Worm (Caenorhabditis elegans) whole organism, young adult: Measurements from ENCODE around the gene nspb-10.

Experiments used
- F33H1.4 ChIP-seq: fragments of 200-800 bp; sonication (Bioruptor generic); IDR thresholded peaks from 2 replicates; pipeline ENCODE4 v1.3.6; 2022; ENCODE audit warnings: missing genetic modification reagents, missing genetic modification characterization, missing compliant biosample characterization
- F57C9.4 ChIP-seq: sonication (generic microtip); optimal IDR thresholded peaks from 2 replicates; lab custom pipeline; 2017; ENCODE audit warnings: mild to moderate bottlenecking, missing genetic modification characterization, missing compliant biosample characterization
- athp-1 ChIP-seq: sonication (generic microtip); optimal IDR thresholded peaks from 2 replicates; lab custom pipeline; 2017; ENCODE audit warnings: mild to moderate bottlenecking, missing genetic modification characterization, missing compliant biosample characterization
- dpl-1 ChIP-seq: fragments of 150-350 bp; optimal IDR thresholded peaks from 2 replicates; lab custom pipeline; 2014; ENCODE audit warnings: missing biosample characterization, missing genetic modification reagents, missing genetic modification characterization
- let-526 ChIP-seq: fragments of 200-800 bp; sonication (Bioruptor generic); IDR thresholded peaks from 2 replicates; pipeline ENCODE4 v1.3.6; 2022; ENCODE audit warnings: missing genetic modification reagents, missing genetic modification characterization, missing compliant biosample characterization
- lir-1 ChIP-seq: fragments of 200-800 bp; sonication (Bioruptor generic); conservative IDR thresholded peaks from 2 replicates; pipeline ENCODE4 v1.3.6; 2022; ENCODE audit warnings: missing genetic modification reagents, missing genetic modification characterization, missing compliant biosample characterization
- madf-8 ChIP-seq: fragments of 200-800 bp; sonication (Bioruptor generic); conservative IDR thresholded peaks from 2 replicates; pipeline ENCODE4 v1.3.6; 2022; ENCODE audit warnings: missing genetic modification reagents, missing genetic modification characterization, missing compliant biosample characterization
- nfya-1 ChIP-seq: sonication (generic microtip); optimal IDR thresholded peaks from 2 replicates; lab custom pipeline; 2017; ENCODE audit warnings: antibody characterized with exemption, missing compliant biosample characterization, missing genetic modification characterization, borderline replicate concordance; ENCODE audit not compliant: insufficient read depth
- nhr-80 ChIP-seq: sonication (generic microtip); optimal IDR thresholded peaks from 2 replicates; lab custom pipeline; 2016; ENCODE audit warnings: missing genetic modification characterization, missing compliant biosample characterization
- pha-4 ChIP-seq: fragments of 150-350 bp; sonication (generic microtip); optimal IDR thresholded peaks from 2 replicates; lab custom pipeline; 2014; ENCODE audit warnings: missing biosample characterization, missing genetic modification reagents, missing genetic modification characterization
- rec-8 ChIP-seq, 2 experiments: sonication (generic microtip); optimal IDR thresholded peaks; 2 replicates each; lab custom pipeline; 2016; ENCODE audit warnings: mild to moderate bottlenecking in 2 of 2, missing genetic modification characterization in 2 of 2, missing genetic modification reagents in 2 of 2, missing genotype in 2 of 2, missing biosample characterization in 1 of 2, missing compliant biosample characterization in 1 of 2, moderate library complexity in 1 of 2
- sptf-2 ChIP-seq: fragments of 200-800 bp; sonication (Bioruptor generic); optimal IDR thresholded peaks from 2 replicates; lab custom pipeline; 2018; ENCODE audit warnings: mild to moderate bottlenecking, missing genetic modification characterization, missing compliant biosample characterization
- unc-62 ChIP-seq: fragments of 150-350 bp; optimal IDR thresholded peaks from 2 replicates; lab custom pipeline; 2014; ENCODE audit warnings: missing biosample characterization, missing genetic modification reagents, missing genetic modification characterization

- TF ChIP-seq nfya-1 (tag; lab: Kevin White, UChicago), result no peak
- no peak for TF ChIP-seq nhr-80 (tag; lab: Kevin White, UChicago)
- TF ChIP-seq F33H1.4 (GFP tag; lab: Robert Waterston, UW), result no peak
- TF ChIP-seq F57C9.4 (tag; lab: Kevin White, UChicago), result no peak
- TF ChIP-seq dpl-1 (GFP tag; lab: Kevin White, UChicago), result no peak
- TF ChIP-seq sptf-2 (GFP tag; lab: Kevin White, UChicago), result no peak
- TF ChIP-seq let-526, result no peak
- TF ChIP-seq unc-62 (GFP tag; lab: Kevin White, UChicago), result no peak
- TF ChIP-seq athp-1, result no peak
- TF ChIP-seq rec-8 (tag; optimal IDR thresholded peaks at IDR 0.05; lab: Kevin White, UChicago), result no peak
- TF ChIP-seq lir-1, result no peak
- no peak for TF ChIP-seq pha-4 (tag; lab: Kevin White, UChicago)
- no peak for TF ChIP-seq madf-8 (GFP tag; lab: Robert Waterston, UW)
Measured at ce11 chrII:14635179-14635578, 47.1 kb upstream of the nspb-10 start.
